Comparison of ENCODE assay signal across 3 worm cellular contexts in genomic region chrII:9019704-9020103, ce11.
TF ChIP-seq lines count a peak whose summit lies in the region.

dep-1 (minus strand) TSS chrII:9019798.

TF ChIP-seq in whole organism, L1 larva, 84 proteins besides CTCF, POLR2A, EP300 and RAD21:
- TF ChIP-seq nhr-11 (tag; optimal IDR thresholded peaks at IDR 0.05; lab: Kevin White, UChicago) (no peak), elt-3 (tag; optimal IDR thresholded peaks at IDR 0.05; lab: Kevin White, UChicago) (peak in 1 of 6 experiments; percentile 3), blmp-1 (tag; optimal IDR thresholded peaks at IDR 0.05; lab: Kevin White, UChicago) (peak; percentile 98), skn-1 (tag; optimal IDR thresholded peaks at IDR 0.05; lab: Kevin White, UChicago) (no peak), lin-15B (tag; optimal IDR thresholded peaks at IDR 0.05; lab: Kevin White, UChicago) (no peak)

TF ChIP-seq in whole organism, L2 larva, 48 proteins besides CTCF, POLR2A, EP300 and RAD21:
- TF ChIP-seq snpc-4 (tag; optimal IDR thresholded peaks at IDR 0.05; lab: Kevin White, UChicago): no peak
- TF ChIP-seq blmp-1 (tag; optimal IDR thresholded peaks at IDR 0.05; lab: Kevin White, UChicago; ENCODE audit: insufficient read depth): peak; percentile 72

TF ChIP-seq in whole organism, L3 larva, 47 proteins besides CTCF, POLR2A, EP300 and RAD21:
- TF ChIP-seq nhr-23 (tag; optimal IDR thresholded peaks at IDR 0.05; lab: Kevin White, UChicago) (peak; percentile 57), nhr-25 (tag; optimal IDR thresholded peaks at IDR 0.05; lab: Kevin White, UChicago) (peak; percentile 7), pha-4 (tag; optimal IDR thresholded peaks at IDR 0.05; lab: Kevin White, UChicago) (no peak), skn-1 (tag; optimal IDR thresholded peaks at IDR 0.05; lab: Kevin White, UChicago) (no peak)

Comparison
In these comparisons a context has a peak if more than half of its experiments do, and no peak if none do; other contexts are left out.
1. Of the 22 proteins assayed by ChIP-seq in both whole organism, L1 larva and whole organism, L2 larva: peak only in whole organism, L1 larva: none; only in whole organism, L2 larva: none; in both: blmp-1; in neither: 20; mixed calls (peak in some experiments, not most) for 1.